Fruit fly (Drosophila melanogaster): ENCODE measurements around the gene NO66.

Gene NO66

dm6 chrX:4366196-4366595 lies 47.0 kb downstream of the NO66 start, which contains the start of gene CG3626:
CG3626 (plus strand) TSS chrX:4366417.
- TF ChIP-seq CG32121 (GFP tag; IDR thresholded peaks at IDR 0.05) (no peak), CG14655 (GFP tag; optimal IDR thresholded peaks at IDR 0.05) (no peak), gl (tag; optimal IDR thresholded peaks at IDR 0.05) (no peak), Ets98B (GFP tag; IDR thresholded peaks at IDR 0.05) (no peak), fd96Ca (GFP tag; IDR thresholded peaks at IDR 0.05) (no peak), CG15710 (tag; optimal IDR thresholded peaks at IDR 0.05) (no peak), CG10348 (GFP tag; IDR thresholded peaks at IDR 0.05) (no peak)
